Fruit fly (Drosophila melanogaster) whole organism, embryonic: ENCODE results near the gene CG42820.

Experiments used
- CG12942 ChIP-seq: fragments of 200-800 bp; sonication (Bioruptor generic); optimal IDR thresholded peaks from 3 replicates; lab custom pipeline; 2016; ENCODE audit warnings: missing biosample characterization, missing genetic modification characterization
- Max ChIP-seq: fragments of 200-800 bp; sonication (Bioruptor generic); optimal IDR thresholded peaks from 2 replicates; lab custom pipeline; 2016; ENCODE audit warnings: missing biosample characterization, mild to moderate bottlenecking, missing genetic modification characterization
- Scr ChIP-seq: fragments of 200-800 bp; sonication (Bioruptor generic); IDR thresholded peaks from 2 replicates; pipeline ENCODE4 v1.3.6; 2022; ENCODE audit warnings: missing biosample characterization, missing genetic modification characterization; ENCODE audit not compliant: partially characterized antibody
- klu ChIP-seq: fragments of 200-800 bp; sonication (Bioruptor generic); IDR thresholded peaks from 2 replicates; pipeline ENCODE4 v1.3.6; 2022; ENCODE audit warnings: missing biosample characterization, missing genetic modification characterization
- unc-4 ChIP-seq: fragments of 200-800 bp; sonication (Bioruptor generic); IDR thresholded peaks from 2 replicates; pipeline ENCODE4 v1.3.6; 2022; ENCODE audit warnings: missing biosample characterization, missing genetic modification characterization; ENCODE audit not compliant: partially characterized antibody

- TF ChIP-seq CG12942 (GFP tag; lab: Kevin White, UChicago) (no peak), unc-4 (GFP tag; lab: Robert Waterston, UW) (no peak), Max (GFP tag; lab: Kevin White, UChicago) (no peak), klu (no peak), Scr (no peak)
Observed at dm6 chr2L:8421717-8422116, 29.5 kb upstream of the CG42820 start.
